Fruit fly (Drosophila melanogaster) whole organism, prepupa: ENCODE results near the gene CG42660.

Experiments used
- CG4318 ChIP-seq: fragments of 200-800 bp; sonication (Bioruptor generic); optimal IDR thresholded peaks from 3 replicates; lab custom pipeline; 2017; ENCODE audit warnings: missing biosample characterization, mild to moderate bottlenecking, missing genetic modification characterization
- CG6163 ChIP-seq: fragments of 200-800 bp; sonication (Bioruptor generic); IDR thresholded peaks from 3 replicates; pipeline ENCODE4 v1.3.6; 2022; ENCODE audit warnings: missing biosample characterization, missing genetic modification characterization
- CG8319 ChIP-seq: fragments of 200-800 bp; sonication (Bioruptor generic); optimal IDR thresholded peaks from 3 replicates; lab custom pipeline; 2016; ENCODE audit warnings: missing biosample characterization, missing genetic modification characterization
- Ets96B ChIP-seq: fragments of 200-800 bp; optimal IDR thresholded peaks from 2 replicates; lab custom pipeline; 2019; ENCODE audit warnings: missing biosample characterization, mild to moderate bottlenecking, missing genetic modification characterization, moderate library complexity
- Gug ChIP-seq: fragments of 200-800 bp; sonication (Bioruptor generic); IDR thresholded peaks from 2 replicates; pipeline ENCODE4 v1.3.6; 2022; ENCODE audit warnings: missing biosample characterization, missing genetic modification characterization
- Lpt ChIP-seq: fragments of 200-800 bp; sonication (Bioruptor generic); optimal IDR thresholded peaks from 3 replicates; lab custom pipeline; 2016; ENCODE audit warnings: missing biosample characterization, missing genetic modification characterization
- Met ChIP-seq: fragments of 200-800 bp; sonication (Bioruptor generic); optimal IDR thresholded peaks from 3 replicates; lab custom pipeline; 2016; ENCODE audit warnings: missing biosample characterization, missing genetic modification characterization
- achi ChIP-seq: fragments of 200-800 bp; sonication (Bioruptor generic); optimal IDR thresholded peaks from 3 replicates; lab custom pipeline; 2016; ENCODE audit warnings: missing biosample characterization, missing genetic modification characterization
- acj6 ChIP-seq: fragments of 200-800 bp; sonication (Bioruptor generic); optimal IDR thresholded peaks from 3 replicates; lab custom pipeline; 2016; ENCODE audit warnings: missing biosample characterization, missing genetic modification characterization
- dac ChIP-seq: fragments of 200-800 bp; sonication (Bioruptor generic); optimal IDR thresholded peaks from 2 replicates; lab custom pipeline; 2017; ENCODE audit warnings: missing biosample characterization, mild to moderate bottlenecking, missing genetic modification characterization
- fd85E ChIP-seq: fragments of 200-800 bp; sonication (Bioruptor generic); optimal IDR thresholded peaks from 3 replicates; lab custom pipeline; 2016; ENCODE audit warnings: missing biosample characterization, missing genetic modification characterization
- spab ChIP-seq: fragments of 200-800 bp; sonication (Bioruptor generic); optimal IDR thresholded peaks from 2 replicates; lab custom pipeline; 2017; ENCODE audit warnings: missing biosample characterization, mild to moderate bottlenecking, missing genetic modification characterization, missing genetic modification reagents
- svp ChIP-seq: fragments of 200-800 bp; sonication (Bioruptor generic); peaks from one replicate; lab custom pipeline; 2016; ENCODE audit warnings: missing biosample characterization, missing genetic modification characterization
- topi ChIP-seq: fragments of 200-800 bp; sonication (Bioruptor generic); optimal IDR thresholded peaks from 3 replicates; lab custom pipeline; 2016; ENCODE audit warnings: missing biosample characterization, missing genetic modification characterization

DNA sequence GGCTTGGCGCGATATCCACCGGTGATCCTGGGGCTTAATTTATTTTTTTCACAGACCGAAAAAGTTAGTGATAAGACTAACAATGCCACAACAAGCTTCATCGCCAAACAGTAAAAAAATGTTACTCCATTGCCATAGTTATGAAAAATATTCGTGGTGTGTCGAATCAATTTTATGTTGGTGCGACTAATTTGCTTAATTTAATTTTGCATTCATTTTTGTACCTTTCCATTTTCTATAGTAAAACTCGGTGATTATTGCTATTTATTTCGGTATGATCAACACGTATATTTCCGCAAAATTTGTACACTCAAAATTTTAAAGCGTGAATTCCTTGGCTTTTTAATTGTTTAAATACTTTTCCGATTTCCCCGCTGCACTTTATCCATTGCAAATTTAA is 24.7 kb upstream of the CG42660 start, which contains the start of gene sphinx2:
- TF ChIP-seq Lpt (GFP tag; lab: Kevin White, UChicago) (no peak), fd85E (GFP tag; lab: Kevin White, UChicago) (no peak), spab (no peak), Gug (GFP tag; lab: Robert Waterston, UW) (no peak), CG4318 (GFP tag; lab: Kevin White, UChicago) (no peak), dac (GFP tag; lab: Kevin White, UChicago) (no peak), achi (GFP tag; lab: Kevin White, UChicago) (no peak), topi (GFP tag; lab: Kevin White, UChicago) (no peak), CG6163 (GFP tag; lab: Robert Waterston, UW) (no peak), acj6 (GFP tag; lab: Kevin White, UChicago) (no peak), CG8319 (GFP tag; lab: Kevin White, UChicago) (no peak), Met (no peak), svp (GFP tag; lab: Kevin White, UChicago) (no peak), Ets96B (tag; lab: Kevin White, UChicago) (no peak)
